Worm (Caenorhabditis elegans) whole organism, L3 larva: ENCODE results near the gene srt-17.

Experiments
- R02D3.7 ChIP-seq: fragments of 150-350 bp; optimal IDR thresholded peaks from 2 replicates; lab custom pipeline; 2014; ENCODE audit warnings: missing biosample characterization, missing genetic modification characterization
- ZK546.5 ChIP-seq: sonication (generic microtip); optimal IDR thresholded peaks from 2 replicates; lab custom pipeline; 2017; ENCODE audit warnings: missing biosample characterization, missing genetic modification characterization
- aly-2 ChIP-seq: fragments of 150-350 bp; optimal IDR thresholded peaks from 2 replicates; lab custom pipeline; 2014; ENCODE audit warnings: missing biosample characterization, missing genetic modification characterization
- ama-1 ChIP-seq: fragments of 150-350 bp; optimal IDR thresholded peaks from 2 replicates; lab custom pipeline; 2018
- ceh-16 ChIP-seq: sonication (generic microtip); optimal IDR thresholded peaks from 2 replicates; lab custom pipeline; 2017; ENCODE audit warnings: missing biosample characterization, missing genetic modification characterization
- ceh-28 ChIP-seq: fragments of 150-350 bp; optimal IDR thresholded peaks from 2 replicates; lab custom pipeline; 2014; ENCODE audit warnings: missing biosample characterization, missing genetic modification reagents, missing genetic modification characterization
- ceh-82 ChIP-seq: fragments of 150-350 bp; optimal IDR thresholded peaks from 2 replicates; lab custom pipeline; 2014; ENCODE audit warnings: missing biosample characterization, missing genetic modification characterization
- ceh-9 ChIP-seq: sonication (generic microtip); optimal IDR thresholded peaks from 2 replicates; lab custom pipeline; 2018; ENCODE audit warnings: missing biosample characterization, missing genetic modification characterization
- egl-27 ChIP-seq: sonication (generic microtip); optimal IDR thresholded peaks from 4 replicates; lab custom pipeline; 2017; ENCODE audit warnings: missing biosample characterization, missing genetic modification reagents, missing genetic modification characterization
- elt-1 ChIP-seq: fragments of 150-350 bp; optimal IDR thresholded peaks from 2 replicates; lab custom pipeline; 2014; ENCODE audit warnings: missing biosample characterization, missing genetic modification characterization
- elt-2 ChIP-seq: sonication (generic microtip); optimal IDR thresholded peaks from 2 replicates; lab custom pipeline; 2016; ENCODE audit warnings: missing genetic modification reagents, mild to moderate bottlenecking, missing genetic modification characterization, missing compliant biosample characterization
- elt-3 ChIP-seq, 3 experiments: fragments of 150-350 bp in 1 of 3; sonication (generic microtip) in 2 of 3; optimal IDR thresholded peaks; 2 replicates in 2 of 3; 4 replicates in 1 of 3; lab custom pipeline; 2014 to 2017; ENCODE audit warnings: missing biosample characterization in 3 of 3, missing genetic modification characterization in 3 of 3
- eor-1 ChIP-seq, 2 experiments: fragments of 150-350 bp; optimal IDR thresholded peaks; 2 replicates each; lab custom pipeline; 2014 to 2018; ENCODE audit warnings: missing biosample characterization in 2 of 2, missing genetic modification characterization in 2 of 2
- fkh-10 ChIP-seq: sonication (generic microtip); optimal IDR thresholded peaks from 2 replicates; lab custom pipeline; 2017; ENCODE audit warnings: missing biosample characterization, missing genetic modification reagents, missing genetic modification characterization
- fkh-2 ChIP-seq: fragments of 150-350 bp; optimal IDR thresholded peaks from 2 replicates; lab custom pipeline; 2014; ENCODE audit warnings: missing biosample characterization, missing genetic modification reagents, missing genetic modification characterization
- hmg-11 ChIP-seq: sonication (generic microtip); optimal IDR thresholded peaks from 2 replicates; lab custom pipeline; 2016; ENCODE audit warnings: missing genetic modification characterization, missing compliant biosample characterization
- jun-1 ChIP-seq: fragments of 150-350 bp; optimal IDR thresholded peaks from 2 replicates; lab custom pipeline; 2014; ENCODE audit warnings: missing biosample characterization, missing genetic modification reagents, missing genetic modification characterization
- lin-15B ChIP-seq: fragments of 150-350 bp; optimal IDR thresholded peaks from 2 replicates; lab custom pipeline; 2014; ENCODE audit warnings: missing biosample characterization, missing genetic modification characterization
- lin-39 ChIP-seq: fragments of 150-350 bp; optimal IDR thresholded peaks from 2 replicates; lab custom pipeline; 2018; ENCODE audit warnings: missing biosample characterization, missing genetic modification reagents, missing genetic modification characterization
- mdl-1 ChIP-seq: fragments of 150-350 bp; optimal IDR thresholded peaks from 2 replicates; lab custom pipeline; 2014; ENCODE audit warnings: missing biosample characterization, missing genetic modification characterization
- nfya-1 ChIP-seq: sonication (generic microtip); optimal IDR thresholded peaks from 2 replicates; lab custom pipeline; 2017; ENCODE audit warnings: missing genetic modification characterization, mild to moderate bottlenecking, missing compliant biosample characterization, antibody characterized with exemption, moderate library complexity; ENCODE audit not compliant: insufficient read depth
- nhr-11 ChIP-seq: fragments of 150-350 bp; optimal IDR thresholded peaks from 2 replicates; lab custom pipeline; 2014; ENCODE audit warnings: missing biosample characterization, missing genetic modification characterization
- nhr-12 ChIP-seq: fragments of 150-350 bp; optimal IDR thresholded peaks from 2 replicates; lab custom pipeline; 2014; ENCODE audit warnings: missing biosample characterization, missing genetic modification characterization
- nhr-23 ChIP-seq: fragments of 150-350 bp; optimal IDR thresholded peaks from 2 replicates; lab custom pipeline; 2014; ENCODE audit warnings: missing biosample characterization, missing genetic modification reagents, missing genetic modification characterization
- nhr-237 ChIP-seq: fragments of 150-350 bp; optimal IDR thresholded peaks from 2 replicates; lab custom pipeline; 2014; ENCODE audit warnings: missing biosample characterization, missing genetic modification characterization
- nhr-25 ChIP-seq: sonication (generic microtip); optimal IDR thresholded peaks from 2 replicates; lab custom pipeline; 2017; ENCODE audit warnings: missing biosample characterization, missing genetic modification characterization
- nhr-28 ChIP-seq: fragments of 150-350 bp; optimal IDR thresholded peaks from 2 replicates; lab custom pipeline; 2014; ENCODE audit warnings: missing biosample characterization, missing genetic modification characterization
- nhr-67 ChIP-seq: fragments of 150-350 bp; optimal IDR thresholded peaks from 2 replicates; lab custom pipeline; 2014; ENCODE audit warnings: missing biosample characterization, missing genetic modification characterization
- nhr-76 ChIP-seq: fragments of 150-350 bp; sonication (generic microtip); optimal IDR thresholded peaks from 5 replicates; lab custom pipeline; 2014; ENCODE audit warnings: missing biosample characterization, missing genetic modification characterization
- nhr-77 ChIP-seq: fragments of 150-350 bp; optimal IDR thresholded peaks from 2 replicates; lab custom pipeline; 2014; ENCODE audit warnings: missing biosample characterization, missing genetic modification characterization
- sea-2 ChIP-seq: fragments of 150-350 bp; sonication (generic microtip); optimal IDR thresholded peaks from 4 replicates; lab custom pipeline; 2014; ENCODE audit warnings: missing biosample characterization, missing genetic modification reagents, missing genetic modification characterization
- skn-1 ChIP-seq: fragments of 150-350 bp; optimal IDR thresholded peaks from 2 replicates; lab custom pipeline; 2014; ENCODE audit warnings: missing biosample characterization, missing genetic modification characterization
- snpc-4 ChIP-seq: fragments of 150-350 bp; optimal IDR thresholded peaks from 2 replicates; lab custom pipeline; 2014; ENCODE audit warnings: missing biosample characterization, missing genetic modification characterization
- tbx-2 ChIP-seq: sonication (generic microtip); optimal IDR thresholded peaks from 2 replicates; lab custom pipeline; 2016; ENCODE audit warnings: mild to moderate bottlenecking, missing genetic modification characterization, missing compliant biosample characterization
- unc-39 ChIP-seq: sonication (generic microtip); optimal IDR thresholded peaks from 4 replicates; lab custom pipeline; 2017; ENCODE audit warnings: missing biosample characterization, missing genetic modification characterization
- unc-62 ChIP-seq: fragments of 150-350 bp; sonication (generic microtip); optimal IDR thresholded peaks from 4 replicates; lab custom pipeline; 2014; ENCODE audit warnings: missing biosample characterization, missing genetic modification reagents, missing genetic modification characterization
- ztf-11 ChIP-seq: fragments of 150-350 bp; optimal IDR thresholded peaks from 2 replicates; lab custom pipeline; 2014; ENCODE audit warnings: missing biosample characterization, missing genetic modification characterization
- ztf-4 ChIP-seq: fragments of 150-350 bp; optimal IDR thresholded peaks from 2 replicates; lab custom pipeline; 2014; ENCODE audit warnings: missing biosample characterization, missing genetic modification characterization

Gene srt-17

ce11 chrV:590182-590581 lies 34.6 kb downstream of the srt-17 start, which contains the start of gene ZK488.6:
TSS of gene ZK488.6 (plus strand) at chrV:590482.
- TF ChIP-seq fkh-10 (GFP tag; lab: Kevin White, UChicago) (no peak), fkh-2 (tag; lab: Kevin White, UChicago) (no peak), tbx-2 (no peak), ceh-9 (tag; lab: Kevin White, UChicago) (no peak), nhr-12 (no peak), unc-62 (GFP tag; lab: Kevin White, UChicago) (no peak), nhr-76 (tag; lab: Kevin White, UChicago) (no peak), sea-2 (GFP tag; lab: Kevin White, UChicago) (no peak), lin-39 (tag; lab: Kevin White, UChicago) (no peak)

ce11 chrV:587818-588217 lies 37.0 kb downstream of the srt-17 start, which contains the start of gene K06H6.1:
TSS of gene K06H6.1 (plus strand) at chrV:588118.
- TF ChIP-seq ceh-28 (no peak), unc-62 (GFP tag; lab: Kevin White, UChicago) (no peak), sea-2 (GFP tag; lab: Kevin White, UChicago) (no peak), fkh-10 (GFP tag; lab: Kevin White, UChicago) (no peak), egl-27 (no peak), nhr-67 (no peak), mdl-1 (tag; lab: Kevin White, UChicago) (no peak), fkh-2 (tag; lab: Kevin White, UChicago) (no peak), eor-1 (tag; optimal IDR thresholded peaks at IDR 0.05; lab: Kevin White, UChicago) (no peak), nhr-237 (no peak), tbx-2 (no peak), nhr-25 (no peak)

ce11 chrV:585472-585871 lies 39.4 kb downstream of the srt-17 start, which contains the start of gene K06H6.2:
TSS of gene K06H6.2 (plus strand) at chrV:585772.
- TF ChIP-seq ceh-82 (tag; lab: Kevin White, UChicago) (no peak), elt-1 (tag; lab: Kevin White, UChicago) (no peak), nhr-25 (no peak), fkh-10 (GFP tag; lab: Kevin White, UChicago) (no peak), lin-39 (tag; lab: Kevin White, UChicago) (no peak), nhr-28 (tag; lab: Kevin White, UChicago) (no peak), nfya-1 (no peak), unc-39 (tag; lab: Kevin White, UChicago) (no peak), lin-15B (no peak), eor-1 (tag; optimal IDR thresholded peaks at IDR 0.05; lab: Kevin White, UChicago) (no peak), nhr-23 (tag; lab: Kevin White, UChicago) (no peak), nhr-67 (no peak), hmg-11 (tag; lab: Kevin White, UChicago) (no peak), tbx-2 (no peak), nhr-76 (tag; lab: Kevin White, UChicago) (no peak), ceh-9 (tag; lab: Kevin White, UChicago) (no peak), unc-62 (GFP tag; lab: Kevin White, UChicago) (no peak)

- TF ChIP-seq ceh-16 (tag; lab: Kevin White, UChicago): no peak
- no peak for TF ChIP-seq ZK546.5 (tag; lab: Kevin White, UChicago)
- no peak for TF ChIP-seq hmg-11 (tag; lab: Kevin White, UChicago)
- no peak for TF ChIP-seq unc-39 (tag; lab: Kevin White, UChicago)
- no peak for TF ChIP-seq nhr-76 (tag; lab: Kevin White, UChicago)
- no peak for TF ChIP-seq ama-1
- no peak for TF ChIP-seq elt-2 (tag; lab: Kevin White, UChicago)
- no peak for TF ChIP-seq nhr-28 (tag; lab: Kevin White, UChicago)
- no peak for TF ChIP-seq egl-27
- no peak for TF ChIP-seq nhr-77 (tag; lab: Kevin White, UChicago)
- no peak for TF ChIP-seq jun-1
- TF ChIP-seq nhr-12: no peak
- TF ChIP-seq aly-2: no peak
- no peak for TF ChIP-seq lin-15B
- TF ChIP-seq tbx-2: no peak
These were observed 43.2 kb downstream of the srt-17 start, which contains the start of gene nstp-7 for ce11 chrV:581616-582015. TSS of gene nstp-7 (plus strand) at chrV:581916.

ce11 chrV:578977-579376 lies 45.8 kb downstream of the srt-17 start, which contains the start of gene K06H6.4:
TSS of gene K06H6.4 (plus strand) at chrV:579277.
- TF ChIP-seq elt-2 (tag; lab: Kevin White, UChicago) (no peak), nhr-23 (tag; lab: Kevin White, UChicago) (no peak), nhr-12 (no peak), elt-1 (tag; lab: Kevin White, UChicago) (no peak), sea-2 (GFP tag; lab: Kevin White, UChicago) (no peak), ztf-11 (no peak), lin-39 (tag; lab: Kevin White, UChicago) (no peak), ceh-28 (no peak), R02D3.7 (tag; lab: Kevin White, UChicago) (no peak), mdl-1 (tag; lab: Kevin White, UChicago) (no peak), skn-1 (no peak), snpc-4 (tag; lab: Kevin White, UChicago) (no peak), elt-3 (tag; optimal IDR thresholded peaks at IDR 0.05; lab: Kevin White, UChicago) (no peak), nhr-11 (tag; lab: Kevin White, UChicago) (no peak), ZK546.5 (tag; lab: Kevin White, UChicago) (no peak), egl-27 (no peak), unc-39 (tag; lab: Kevin White, UChicago) (no peak), ztf-4 (tag; lab: Kevin White, UChicago) (no peak), nhr-28 (tag; lab: Kevin White, UChicago) (no peak)
